Fruit fly (Drosophila melanogaster) Kc167 (cell line): ENCODE data around the gene CG34313.

Experiments
- Sin3A ChIP-seq: fragments of >200 bp; optimal IDR thresholded peaks from 2 replicates; lab custom pipeline; 2018; ENCODE audit warnings: missing external identifiers
- h ChIP-seq: fragments of >200 bp; optimal IDR thresholded peaks from 3 replicates; lab custom pipeline; 2018; ENCODE audit warnings: missing external identifiers
- psq ChIP-seq: fragments of >200 bp; optimal IDR thresholded peaks from 2 replicates; lab custom pipeline; 2017; ENCODE audit warnings: missing external identifiers
- ttk ChIP-seq: sonication (Bioruptor generic); optimal IDR thresholded peaks from 2 replicates; lab custom pipeline; 2017; ENCODE audit warnings: missing external identifiers

DNA sequence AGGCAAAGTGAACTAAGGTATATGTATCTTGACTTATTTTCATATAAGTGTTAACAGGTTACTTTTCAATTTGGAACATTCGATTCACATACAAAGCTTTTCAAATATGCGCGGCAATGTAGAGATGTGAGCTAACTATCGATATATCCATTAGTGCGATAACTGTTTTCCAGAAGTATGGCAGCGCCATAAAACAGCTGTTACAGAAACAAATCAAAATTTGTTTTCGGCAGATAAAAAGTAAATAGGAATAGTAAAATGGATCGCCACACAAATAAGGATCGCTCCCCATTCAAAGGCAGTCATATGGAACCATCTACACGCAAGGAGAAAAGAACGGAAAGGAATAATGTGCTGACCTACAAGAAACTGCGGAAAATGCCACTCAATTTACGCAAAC is at the start of gene CG34313, which contains the start of the genes CG32832 and CG31743:
- TF ChIP-seq Sin3A, result no peak
- TF ChIP-seq h (lab: Kevin White, UChicago), result no peak
- TF ChIP-seq psq (lab: Kevin White, UChicago), result no peak
- no peak for TF ChIP-seq ttk
